Fruit fly (Drosophila melanogaster) whole organism, embryonic: Measurements from ENCODE around the gene CG5080.

Source experiments
- Antp ChIP-seq: fragments of 200-800 bp; sonication (Bioruptor generic); optimal IDR thresholded peaks from 3 replicates; lab custom pipeline; 2016; ENCODE audit warnings: missing biosample characterization, missing genetic modification characterization
- Blimp-1 ChIP-seq: fragments of 200-800 bp; sonication (Bioruptor generic); optimal IDR thresholded peaks from 3 replicates; lab custom pipeline; 2018; ENCODE audit warnings: missing biosample characterization, missing genetic modification characterization, mild to moderate bottlenecking, moderate library complexity, missing genetic modification reagents
- Bteb2 ChIP-seq: fragments of 200-800 bp; sonication (Bioruptor generic); optimal IDR thresholded peaks from 2 replicates; lab custom pipeline; 2016; ENCODE audit warnings: missing biosample characterization, missing genetic modification characterization
- CG10462 ChIP-seq: fragments of 200-800 bp; sonication (Bioruptor generic); optimal IDR thresholded peaks from 2 replicates; lab custom pipeline; 2016; ENCODE audit warnings: missing biosample characterization, missing genetic modification characterization
- CG12659 ChIP-seq: fragments of 200-800 bp; sonication (Bioruptor generic); optimal IDR thresholded peaks from 3 replicates; lab custom pipeline; 2017; ENCODE audit warnings: mild to moderate bottlenecking, missing biosample characterization, missing genetic modification reagents, missing genetic modification characterization
- CG13287 ChIP-seq: fragments of 200-800 bp; sonication (Bioruptor generic); IDR thresholded peaks from 2 replicates; pipeline ENCODE4 v1.3.6; 2022; ENCODE audit warnings: missing biosample characterization, missing genetic modification characterization; ENCODE audit not compliant: partially characterized antibody
- CG34224 ChIP-seq: fragments of 200-800 bp; sonication (Bioruptor generic); IDR thresholded peaks from 3 replicates; pipeline ENCODE4 v1.3.6; 2022; ENCODE audit warnings: missing biosample characterization, missing genetic modification characterization; ENCODE audit not compliant: partially characterized antibody
- CG4617 ChIP-seq: fragments of 200-800 bp; sonication (Bioruptor generic); optimal IDR thresholded peaks from 3 replicates; lab custom pipeline; 2016; ENCODE audit warnings: missing biosample characterization, missing genetic modification characterization, borderline replicate concordance
- CG4707 ChIP-seq: fragments of 200-800 bp; sonication (Bioruptor generic); optimal IDR thresholded peaks from 2 replicates; lab custom pipeline; 2018; ENCODE audit warnings: missing biosample characterization, mild to moderate bottlenecking, missing genetic modification characterization, moderate library complexity
- CG4854 ChIP-seq: fragments of 200-800 bp; sonication (Bioruptor generic); optimal IDR thresholded peaks from 2 replicates; lab custom pipeline; 2016; ENCODE audit warnings: missing biosample characterization, missing genetic modification characterization, inconsistent platforms
- CG6654 ChIP-seq: fragments of 200-800 bp; sonication (Bioruptor generic); optimal IDR thresholded peaks from 2 replicates; lab custom pipeline; 2017; ENCODE audit warnings: missing biosample characterization, mild to moderate bottlenecking, missing genetic modification characterization
- CG6791 ChIP-seq: fragments of 200-800 bp; sonication (Bioruptor generic); IDR thresholded peaks from 3 replicates; pipeline ENCODE4 v1.3.6; 2022; ENCODE audit warnings: missing biosample characterization, missing genetic modification characterization; ENCODE audit not compliant: partially characterized antibody
- CG8290 ChIP-seq, 3 experiments: fragments of 200-800 bp; sonication (Bioruptor generic); optimal IDR thresholded peaks; 2 replicates each; lab custom pipeline; 2016 to 2019; ENCODE audit warnings: missing biosample characterization in 3 of 3, missing genetic modification characterization in 3 of 3, mild to moderate bottlenecking in 2 of 3, moderate library complexity in 1 of 3
- CG8388 ChIP-seq: fragments of 200-800 bp; sonication (Bioruptor generic); optimal IDR thresholded peaks from 2 replicates; lab custom pipeline; 2019; ENCODE audit warnings: missing biosample characterization, mild to moderate bottlenecking, missing genetic modification characterization, moderate library complexity
- CG9817 ChIP-seq: fragments of 200-800 bp; sonication (Bioruptor generic); optimal IDR thresholded peaks from 2 replicates; lab custom pipeline; 2018; ENCODE audit warnings: missing biosample characterization, mild to moderate bottlenecking, missing genetic modification characterization, moderate library complexity
- CoRest ChIP-seq: fragments of 200-800 bp; sonication (Bioruptor generic); optimal IDR thresholded peaks from 3 replicates; lab custom pipeline; 2018; ENCODE audit warnings: missing biosample characterization, mild to moderate bottlenecking, missing genetic modification characterization, moderate library complexity
- Dad ChIP-seq: fragments of 200-800 bp; sonication (Bioruptor generic); optimal IDR thresholded peaks from 3 replicates; lab custom pipeline; 2016; ENCODE audit warnings: missing biosample characterization, missing genetic modification characterization
- Deaf1 ChIP-seq: fragments of 200-800 bp; optimal IDR thresholded peaks from 3 replicates; lab custom pipeline; 2019; ENCODE audit warnings: missing biosample characterization, mild to moderate bottlenecking, missing genetic modification characterization, moderate library complexity
- Dp ChIP-seq: fragments of 200-800 bp; sonication (Bioruptor generic); optimal IDR thresholded peaks from 2 replicates; lab custom pipeline; 2018; ENCODE audit warnings: missing biosample characterization, mild to moderate bottlenecking, missing genetic modification characterization, moderate library complexity
- Drgx ChIP-seq: fragments of 200-800 bp; sonication (Bioruptor generic); IDR thresholded peaks from 2 replicates; pipeline ENCODE4 v1.3.6; 2022; ENCODE audit warnings: missing biosample characterization, missing genetic modification characterization
- Fer3 ChIP-seq: fragments of 200-800 bp; sonication (Bioruptor generic); optimal IDR thresholded peaks from 2 replicates; lab custom pipeline; 2018; ENCODE audit warnings: missing biosample characterization, mild to moderate bottlenecking, missing genetic modification characterization, moderate library complexity
- H15 ChIP-seq: fragments of 200-800 bp; sonication (Bioruptor generic); IDR thresholded peaks from 3 replicates; pipeline ENCODE4 v1.3.6; 2022; ENCODE audit warnings: missing biosample characterization, missing genetic modification characterization
- HLH4C ChIP-seq: fragments of 200-800 bp; sonication (Bioruptor generic); IDR thresholded peaks from 3 replicates; pipeline ENCODE4 v1.3.6; 2022; ENCODE audit warnings: missing biosample characterization, missing genetic modification characterization; ENCODE audit not compliant: partially characterized antibody
- HmgZ ChIP-seq: fragments of 200-800 bp; sonication (Bioruptor generic); optimal IDR thresholded peaks from 2 replicates; lab custom pipeline; 2018; ENCODE audit warnings: missing biosample characterization, mild to moderate bottlenecking, missing genetic modification characterization
- Hsf ChIP-seq: fragments of 200-800 bp; sonication (Bioruptor generic); optimal IDR thresholded peaks from 3 replicates; lab custom pipeline; 2016; ENCODE audit warnings: missing biosample characterization, missing genetic modification characterization
- MBD-R2 ChIP-seq: fragments of 200-800 bp; sonication (Bioruptor generic); IDR thresholded peaks from 2 replicates; pipeline ENCODE4 v1.3.6; 2022; ENCODE audit warnings: missing biosample characterization, missing genetic modification characterization
- MESR4 ChIP-seq: fragments of 200-800 bp; sonication (Bioruptor generic); optimal IDR thresholded peaks from 2 replicates; lab custom pipeline; 2018; ENCODE audit warnings: missing biosample characterization, mild to moderate bottlenecking, missing genetic modification characterization, moderate library complexity
- Med ChIP-seq: fragments of 200-800 bp; sonication (Bioruptor generic); peaks from one replicate; lab custom pipeline; 2016; ENCODE audit warnings: missing biosample characterization, missing genetic modification characterization, mild to moderate bottlenecking, inconsistent platforms, moderate library complexity
- Optix ChIP-seq: fragments of 200-800 bp; sonication (Bioruptor generic); IDR thresholded peaks from 3 replicates; pipeline ENCODE4 v1.3.6; 2022; ENCODE audit warnings: missing biosample characterization, missing genetic modification characterization
- Rfx ChIP-seq: fragments of 200-800 bp; sonication (Bioruptor generic); IDR thresholded peaks from 2 replicates; pipeline ENCODE4 v1.3.6; 2022; ENCODE audit warnings: missing biosample characterization, missing genetic modification characterization
- Trl ChIP-seq, 3 experiments: fragments of >200 bp in 2 of 3; fragments of 200-800 bp in 1 of 3; sonication (Bioruptor generic) in 1 of 3; optimal IDR thresholded peaks; 2 replicates in 1 of 3; 3 replicates in 2 of 3; lab custom pipeline; 2016 to 2017; ENCODE audit warnings: missing biosample characterization in 1 of 3, missing genetic modification characterization in 1 of 3
- Xrp1 ChIP-seq: fragments of 200-800 bp; sonication (Bioruptor generic); IDR thresholded peaks from 2 replicates; pipeline ENCODE4 v1.3.6; 2022; ENCODE audit warnings: missing biosample characterization, missing genetic modification characterization
- YL-1 ChIP-seq: fragments of 200-800 bp; sonication (Bioruptor generic); optimal IDR thresholded peaks from 3 replicates; lab custom pipeline; 2017; ENCODE audit warnings: missing biosample characterization, mild to moderate bottlenecking, missing genetic modification characterization
- ara ChIP-seq: fragments of 200-800 bp; sonication (Bioruptor generic); IDR thresholded peaks from 2 replicates; pipeline ENCODE4 v1.3.6; 2022; ENCODE audit warnings: missing biosample characterization, missing genetic modification characterization
- bsh ChIP-seq, 2 experiments: fragments of 200-800 bp; sonication (Bioruptor generic); optimal IDR thresholded peaks; 2 replicates each; lab custom pipeline; 2017 to 2018; ENCODE audit warnings: mild to moderate bottlenecking in 2 of 2, missing biosample characterization in 2 of 2, missing genetic modification characterization in 2 of 2, moderate library complexity in 1 of 2
- cg ChIP-seq: fragments of 200-800 bp; sonication (Bioruptor generic); optimal IDR thresholded peaks from 3 replicates; lab custom pipeline; 2019; ENCODE audit warnings: missing biosample characterization, mild to moderate bottlenecking, missing genetic modification characterization, moderate library complexity
- chm ChIP-seq: fragments of 200-800 bp; sonication (Bioruptor generic); IDR thresholded peaks from 2 replicates; pipeline ENCODE4 v1.3.6; 2022; ENCODE audit warnings: missing biosample characterization, missing genetic modification characterization
- fru ChIP-seq: fragments of >200 bp; optimal IDR thresholded peaks from 2 replicates; lab custom pipeline; 2017
- knrl ChIP-seq: fragments of 200-800 bp; sonication (Bioruptor generic); IDR thresholded peaks from 3 replicates; pipeline ENCODE4 v1.3.6; 2022; ENCODE audit warnings: missing biosample characterization, missing genetic modification characterization; ENCODE audit not compliant: partially characterized antibody
- lov ChIP-seq, 2 experiments: fragments of 200-800 bp in 1 of 2; fragments of >200 bp in 1 of 2; sonication (Bioruptor generic) in 1 of 2; IDR thresholded peaks in 1 of 2; optimal IDR thresholded peaks in 1 of 2; 2 replicates in 1 of 2; 3 replicates in 1 of 2; pipeline versions ENCODE4 v1.3.6 to Lab custom; 2017 to 2022; ENCODE audit warnings: missing biosample characterization in 1 of 2, missing genetic modification characterization in 1 of 2
- luna ChIP-seq: fragments of 200-800 bp; sonication (Bioruptor generic); optimal IDR thresholded peaks from 2 replicates; lab custom pipeline; 2016; ENCODE audit warnings: missing biosample characterization, missing genetic modification characterization
- otp ChIP-seq: fragments of 200-800 bp; sonication (Bioruptor generic); IDR thresholded peaks from 3 replicates; pipeline ENCODE4, ENCODE4 v1.3.6; 2022; ENCODE audit warnings: missing biosample characterization, missing genetic modification characterization
- pros ChIP-seq: fragments of 200-800 bp; sonication (Bioruptor generic); optimal IDR thresholded peaks from 3 replicates; lab custom pipeline; 2019; ENCODE audit warnings: missing biosample characterization, mild to moderate bottlenecking, missing genetic modification characterization, moderate library complexity
- pzg ChIP-seq: fragments of 200-800 bp; sonication (Bioruptor generic); optimal IDR thresholded peaks from 3 replicates; lab custom pipeline; 2018; ENCODE audit warnings: missing biosample characterization, mild to moderate bottlenecking, missing genetic modification characterization, moderate library complexity
- shn ChIP-seq: fragments of 200-800 bp; sonication (Bioruptor generic); optimal IDR thresholded peaks from 3 replicates; lab custom pipeline; 2016; ENCODE audit warnings: missing biosample characterization, missing genetic modification characterization
- so ChIP-seq: fragments of 200-800 bp; sonication (Bioruptor generic); IDR thresholded peaks from 3 replicates; pipeline ENCODE4 v1.3.6; 2022; ENCODE audit warnings: missing biosample characterization, missing genetic modification characterization
- stwl ChIP-seq: fragments of 200-800 bp; sonication (Bioruptor generic); optimal IDR thresholded peaks from 3 replicates; lab custom pipeline; 2018; ENCODE audit warnings: missing biosample characterization, mild to moderate bottlenecking, missing genetic modification characterization, moderate library complexity
- unc-4 ChIP-seq: fragments of 200-800 bp; sonication (Bioruptor generic); IDR thresholded peaks from 2 replicates; pipeline ENCODE4 v1.3.6; 2022; ENCODE audit warnings: missing biosample characterization, missing genetic modification characterization; ENCODE audit not compliant: partially characterized antibody
- vvl ChIP-seq: fragments of 200-800 bp; sonication (Bioruptor generic); IDR thresholded peaks from 2 replicates; pipeline ENCODE4 v1.3.6; 2022; ENCODE audit warnings: missing biosample characterization, missing genetic modification characterization

Gene CG5080

DNA sequence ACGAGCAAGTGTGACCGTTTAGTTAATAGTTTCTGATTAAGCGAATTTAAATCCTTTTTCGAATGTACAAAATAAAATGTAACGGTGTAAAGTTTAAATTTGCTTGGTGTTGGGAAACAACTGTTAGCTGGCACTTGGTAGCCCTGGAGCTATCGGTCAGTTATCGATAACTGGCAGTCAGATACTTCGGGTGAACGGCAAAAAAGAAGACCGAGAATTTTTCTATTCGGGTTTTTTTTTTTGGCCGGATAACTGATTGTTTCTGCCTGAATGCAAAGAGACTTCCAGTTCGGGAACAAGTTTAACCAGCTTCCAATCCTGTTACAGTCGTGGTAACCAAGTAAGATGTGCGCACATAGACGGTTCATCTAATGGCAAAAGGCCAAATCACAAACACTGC lies 13.8 kb upstream of the CG5080 start, which contains the start of gene CG4896 (continued):
- TF ChIP-seq CG10462 (GFP tag; lab: Kevin White, UChicago) (no peak), CG4854 (GFP tag; lab: Kevin White, UChicago) (no peak), chm (GFP tag; lab: Robert Waterston, UW) (no peak), Optix (GFP tag; lab: Robert Waterston, UW) (no peak), Fer3 (tag; lab: Kevin White, UChicago) (no peak), H15 (GFP tag; lab: Robert Waterston, UW) (no peak), Rfx (peak; percentile 63), lov (optimal IDR thresholded peaks at IDR 0.05; lab: Kevin White, UChicago) (no peak), lov (GFP tag; IDR thresholded peaks at IDR 0.05; lab: Robert Waterston, UW) (no peak), CG34224 (GFP tag; lab: Robert Waterston, UW) (peak; percentile 71), stwl (peak; percentile 82), YL-1 (GFP tag; lab: Kevin White, UChicago) (peak; percentile 83), so (GFP tag; lab: Robert Waterston, UW) (no peak), CG6654 (no peak), CG13287 (GFP tag; lab: Robert Waterston, UW) (peak; percentile 76), bsh (GFP tag; optimal IDR thresholded peaks at IDR 0.05; lab: Kevin White, UChicago) (peak in 1 of 2 experiments; percentile 51), CoRest (tag; lab: Kevin White, UChicago) (peak; percentile 29), Deaf1 (tag; lab: Kevin White, UChicago) (peak; percentile 75), pros (no peak), Bteb2 (GFP tag; lab: Kevin White, UChicago) (no peak), Xrp1 (GFP tag; lab: Robert Waterston, UW) (peak; percentile 27; the same call in 1 of the 2 replicates), pzg (peak; percentile 81), CG9817 (tag; lab: Kevin White, UChicago) (no peak), CG4617 (peak; percentile 80), Trl (optimal IDR thresholded peaks at IDR 0.05; lab: Kevin White, UChicago) (no peak), Trl (GFP tag; optimal IDR thresholded peaks at IDR 0.05; lab: Kevin White, UChicago) (peak; percentile 17), fru (lab: Kevin White, UChicago) (no peak), otp (no peak), MESR4 (peak; percentile 74), cg (GFP tag; lab: Kevin White, UChicago) (no peak), shn (GFP tag; lab: Kevin White, UChicago) (peak; percentile 10), CG8388 (GFP tag; lab: Kevin White, UChicago) (no peak), HmgZ (peak; percentile 37), Drgx (GFP tag; lab: Robert Waterston, UW) (no peak), unc-4 (GFP tag; lab: Robert Waterston, UW) (peak; percentile 65), CG8290 (GFP tag; optimal IDR thresholded peaks at IDR 0.05; lab: Kevin White, UChicago) (peak; percentile 60), CG8290 (tag; optimal IDR thresholded peaks at IDR 0.05; lab: Kevin White, UChicago) (peak in 1 of 2 experiments; percentile 89), CG6791 (GFP tag; lab: Robert Waterston, UW) (peak; percentile 69), Med (GFP tag; lab: Kevin White, UChicago) (peak; percentile 82), Dad (no peak), CG12659 (GFP tag; lab: Kevin White, UChicago) (peak; percentile 41), luna (peak; percentile 6), knrl (peak; percentile 48; the same call in 2 of the 3 replicates), Dp (GFP tag; lab: Kevin White, UChicago) (peak; percentile 65), MBD-R2 (GFP tag; lab: Robert Waterston, UW) (peak; percentile 85), Hsf (GFP tag; lab: Kevin White, UChicago) (no peak), Blimp-1 (no peak), Antp (GFP tag; lab: Kevin White, UChicago) (no peak), HLH4C (peak; percentile 66), ara (GFP tag; lab: Robert Waterston, UW) (no peak), vvl (GFP tag; lab: Robert Waterston, UW) (peak; percentile 63), CG4707 (no peak)
